Worm (Caenorhabditis elegans) whole organism, late embryonic: ENCODE results near the gene M01H9.2.

Experiments
- C08G9.2 ChIP-seq: sonication (generic microtip); optimal IDR thresholded peaks from 2 replicates; lab custom pipeline; 2016; ENCODE audit warnings: mild to moderate bottlenecking, missing genetic modification characterization, moderate library complexity, missing compliant biosample characterization
- T23F11.4 ChIP-seq: fragments of 200-800 bp; sonication (Bioruptor generic); optimal IDR thresholded peaks from 2 replicates; lab custom pipeline; 2018; ENCODE audit warnings: mild to moderate bottlenecking, missing genetic modification characterization, missing compliant biosample characterization
- Y22D7AL.16 ChIP-seq: sonication (generic microtip); optimal IDR thresholded peaks from 2 replicates; lab custom pipeline; 2016; ENCODE audit warnings: missing genetic modification characterization, missing compliant biosample characterization
- ceh-18 ChIP-seq: sonication (generic microtip); optimal IDR thresholded peaks from 2 replicates; lab custom pipeline; 2016; ENCODE audit warnings: missing genetic modification characterization, missing compliant biosample characterization
- ceh-2 ChIP-seq: sonication (generic microtip); optimal IDR thresholded peaks from 2 replicates; lab custom pipeline; 2016; ENCODE audit warnings: missing genotype, missing genetic modification characterization, missing compliant biosample characterization
- ceh-22 ChIP-seq: sonication (generic microtip); optimal IDR thresholded peaks from 2 replicates; lab custom pipeline; 2017; ENCODE audit warnings: missing biosample characterization, missing genetic modification characterization
- ceh-24 ChIP-seq: sonication (generic microtip); optimal IDR thresholded peaks from 2 replicates; lab custom pipeline; 2016; ENCODE audit warnings: mild to moderate bottlenecking, missing genetic modification characterization, missing compliant biosample characterization
- ceh-30 ChIP-seq: fragments of 150-350 bp; optimal IDR thresholded peaks from 2 replicates; lab custom pipeline; 2014; ENCODE audit warnings: missing biosample characterization, missing genetic modification characterization
- ceh-48 ChIP-seq: sonication (generic microtip); optimal IDR thresholded peaks from 2 replicates; lab custom pipeline; 2016; ENCODE audit warnings: missing genetic modification characterization, inconsistent platforms, missing compliant biosample characterization
- ceh-9 ChIP-seq: sonication (generic microtip); optimal IDR thresholded peaks from 2 replicates; lab custom pipeline; 2016; ENCODE audit warnings: mild to moderate bottlenecking, missing genetic modification characterization, inconsistent platforms, missing compliant biosample characterization
- dmd-4 ChIP-seq: sonication (generic microtip); optimal IDR thresholded peaks from 2 replicates; lab custom pipeline; 2016; ENCODE audit warnings: borderline replicate concordance, missing genetic modification characterization, missing compliant biosample characterization
- elt-4 ChIP-seq: sonication (generic microtip); optimal IDR thresholded peaks from 2 replicates; lab custom pipeline; 2016; ENCODE audit warnings: missing genetic modification characterization, missing compliant biosample characterization
- eyg-1 ChIP-seq: sonication (generic microtip); optimal IDR thresholded peaks from 2 replicates; lab custom pipeline; 2016; ENCODE audit warnings: missing genotype, missing genetic modification characterization, missing compliant biosample characterization
- fkh-6 ChIP-seq: sonication (generic microtip); optimal IDR thresholded peaks from 2 replicates; lab custom pipeline; 2016; ENCODE audit warnings: missing genetic modification characterization, missing compliant biosample characterization
- gmeb-2 ChIP-seq: sonication (generic microtip); optimal IDR thresholded peaks from 2 replicates; lab custom pipeline; 2016; ENCODE audit warnings: missing genetic modification characterization, inconsistent platforms, missing compliant biosample characterization
- hlh-13 ChIP-seq: fragments of 200-800 bp; sonication (Bioruptor generic); optimal IDR thresholded peaks from 2 replicates; lab custom pipeline; 2018; ENCODE audit warnings: mild to moderate bottlenecking, missing genetic modification characterization, missing compliant biosample characterization
- hlh-30 ChIP-seq: sonication (generic microtip); optimal IDR thresholded peaks from 2 replicates; lab custom pipeline; 2017; ENCODE audit warnings: antibody characterized with exemption, missing genetic modification characterization, missing compliant biosample characterization; ENCODE audit not compliant: insufficient read depth
- hlh-8 ChIP-seq: sonication (generic microtip); optimal IDR thresholded peaks from 2 replicates; lab custom pipeline; 2016; ENCODE audit warnings: missing genotype, missing genetic modification characterization, missing compliant biosample characterization
- lim-6 ChIP-seq: sonication (generic microtip); optimal IDR thresholded peaks from 2 replicates; lab custom pipeline; 2016; ENCODE audit warnings: missing genetic modification characterization, missing compliant biosample characterization
- lin-11 ChIP-seq: fragments of 200-800 bp; sonication (Bioruptor generic); optimal IDR thresholded peaks from 2 replicates; lab custom pipeline; 2018; ENCODE audit warnings: mild to moderate bottlenecking, missing genetic modification characterization, missing compliant biosample characterization
- madf-2 ChIP-seq: sonication (generic microtip); optimal IDR thresholded peaks from 2 replicates; lab custom pipeline; 2017; ENCODE audit warnings: missing genetic modification characterization, missing compliant biosample characterization
- nfya-1 ChIP-seq: sonication (generic microtip); optimal IDR thresholded peaks from 2 replicates; lab custom pipeline; 2017; ENCODE audit warnings: missing genetic modification characterization, mild to moderate bottlenecking, missing compliant biosample characterization, antibody characterized with exemption, moderate library complexity
- nhr-232 ChIP-seq: sonication (generic microtip); optimal IDR thresholded peaks from 2 replicates; lab custom pipeline; 2016; ENCODE audit warnings: missing genetic modification characterization, missing compliant biosample characterization
- npax-4 ChIP-seq: sonication (generic microtip); optimal IDR thresholded peaks from 2 replicates; lab custom pipeline; 2016; ENCODE audit warnings: missing genetic modification characterization, missing compliant biosample characterization
- odd-2 ChIP-seq: sonication (generic microtip); optimal IDR thresholded peaks from 2 replicates; lab custom pipeline; 2017; ENCODE audit warnings: antibody characterized with exemption, mild to moderate bottlenecking, missing genetic modification characterization, missing compliant biosample characterization
- pag-3 ChIP-seq: sonication (generic microtip); optimal IDR thresholded peaks from 2 replicates; lab custom pipeline; 2016; ENCODE audit warnings: missing compliant biosample characterization, missing genetic modification characterization, borderline replicate concordance
- pha-4 ChIP-seq: fragments of 150-350 bp; optimal IDR thresholded peaks from 2 replicates; lab custom pipeline; 2018; ENCODE audit warnings: missing biosample characterization, missing genetic modification reagents, missing genetic modification characterization
- pros-1 ChIP-seq: fragments of 150-350 bp; optimal IDR thresholded peaks from 2 replicates; lab custom pipeline; 2014; ENCODE audit warnings: missing biosample characterization, missing genetic modification reagents, missing genetic modification characterization
- rnt-1 ChIP-seq: sonication (generic microtip); optimal IDR thresholded peaks from 2 replicates; lab custom pipeline; 2016; ENCODE audit warnings: missing genetic modification characterization, missing compliant biosample characterization
- sdc-2 ChIP-seq: sonication (generic microtip); optimal IDR thresholded peaks from 2 replicates; lab custom pipeline; 2016; ENCODE audit warnings: missing genotype, missing genetic modification characterization, missing compliant biosample characterization
- sox-2 ChIP-seq: fragments of 200-800 bp; sonication (Bioruptor generic); IDR thresholded peaks from 2 replicates; pipeline ENCODE4 v1.3.6; 2022; ENCODE audit warnings: missing genetic modification reagents, missing genetic modification characterization, missing compliant biosample characterization
- sox-4 ChIP-seq: sonication (generic microtip); optimal IDR thresholded peaks from 2 replicates; lab custom pipeline; 2017; ENCODE audit warnings: mild to moderate bottlenecking, missing genetic modification characterization, inconsistent platforms, missing compliant biosample characterization
- syd-9 ChIP-seq: sonication (generic microtip); optimal IDR thresholded peaks from 2 replicates; lab custom pipeline; 2016; ENCODE audit warnings: mild to moderate bottlenecking, missing genetic modification characterization, moderate library complexity, missing compliant biosample characterization
- tbx-7 ChIP-seq: sonication (generic microtip); optimal IDR thresholded peaks from 2 replicates; lab custom pipeline; 2016; ENCODE audit warnings: missing genotype, missing genetic modification characterization, missing compliant biosample characterization
- ttx-3 ChIP-seq: sonication (generic microtip); optimal IDR thresholded peaks from 2 replicates; lab custom pipeline; 2016; ENCODE audit warnings: missing genetic modification reagents, missing genetic modification characterization, missing compliant biosample characterization
- unc-3 ChIP-seq, 2 experiments: fragments of 200-800 bp in 1 of 2; sonication (Bioruptor generic) in 1 of 2; sonication (generic microtip) in 1 of 2; conservative IDR thresholded peaks in 1 of 2; optimal IDR thresholded peaks in 1 of 2; 2 replicates each; pipeline versions ENCODE4 v1.3.6 to Lab custom; 2016 to 2022; ENCODE audit warnings: missing compliant biosample characterization in 2 of 2, missing genetic modification characterization in 2 of 2, missing genetic modification reagents in 1 of 2
- unc-42 ChIP-seq: sonication (generic microtip); optimal IDR thresholded peaks from 2 replicates; lab custom pipeline; 2016; ENCODE audit warnings: missing genotype, missing genetic modification characterization, missing compliant biosample characterization
- unc-55 ChIP-seq: sonication (generic microtip); optimal IDR thresholded peaks from 2 replicates; lab custom pipeline; 2017; ENCODE audit warnings: missing biosample characterization, missing genetic modification reagents, missing genetic modification characterization

The M01H9.2 gene

ce11 chrIV:4429901-4430300 lies 33.1 kb downstream of the M01H9.2 start, which contains the start of the genes str-185 and R08C7.5:
TSS of gene str-185 (minus strand) at chrIV:4430001.
TSS of gene R08C7.5 (plus strand) at chrIV:4430229.
- TF ChIP-seq hlh-30 (tag; lab: Kevin White, UChicago) (no peak), ceh-22 (no peak), C08G9.2 (tag; lab: Kevin White, UChicago) (no peak), elt-4 (no peak), npax-4 (tag; lab: Kevin White, UChicago) (no peak), pag-3 (tag; lab: Kevin White, UChicago) (no peak), ceh-24 (tag; lab: Kevin White, UChicago) (no peak), ceh-2 (tag; lab: Kevin White, UChicago) (no peak), tbx-7 (no peak), hlh-8 (tag; lab: Kevin White, UChicago) (no peak), Y22D7AL.16 (tag; lab: Kevin White, UChicago) (no peak), unc-42 (tag; lab: Kevin White, UChicago) (no peak), T23F11.4 (GFP tag; lab: Kevin White, UChicago) (no peak), syd-9 (tag; lab: Kevin White, UChicago) (no peak), dmd-4 (tag; lab: Kevin White, UChicago) (no peak)

ce11 chrIV:4423885-4424284 lies 39.1 kb downstream of the M01H9.2 start:
- peak; percentile 99 for TF ChIP-seq nfya-1
- TF ChIP-seq lin-11 (tag; lab: Kevin White, UChicago), result no peak
- no peak for TF ChIP-seq ttx-3 (tag; lab: Kevin White, UChicago)

- no peak for TF ChIP-seq sox-4
- no peak for TF ChIP-seq sox-2 (GFP tag; lab: Robert Waterston, UW)
- no peak for TF ChIP-seq pha-4 (tag; lab: Kevin White, UChicago)
- TF ChIP-seq, all 69 proteins: peak for 0
Measured at ce11 chrIV:4423026-4423425, 40.0 kb downstream of the M01H9.2 start.

ce11 chrIV:4422029-4422428 lies 41.0 kb downstream of the M01H9.2 start, which contains the start of gene clec-175:
TSS of gene clec-175 (plus strand) at chrIV:4422329.
- TF ChIP-seq ceh-48 (no peak), ceh-18 (tag; lab: Kevin White, UChicago) (no peak), ceh-30 (tag; lab: Kevin White, UChicago) (no peak)

- no peak for TF ChIP-seq nhr-232
- TF ChIP-seq ceh-2 (tag; lab: Kevin White, UChicago), result no peak
- TF ChIP-seq dmd-4 (tag; lab: Kevin White, UChicago), result no peak
- TF ChIP-seq hlh-8 (tag; lab: Kevin White, UChicago), result no peak
- TF ChIP-seq madf-2, result no peak
- TF ChIP-seq tbx-7, result no peak
Measured at ce11 chrIV:4413114-4413513, 49.9 kb downstream of the M01H9.2 start.

- TF ChIP-seq hlh-30 (tag; lab: Kevin White, UChicago) (no peak), pros-1 (tag; lab: Kevin White, UChicago) (no peak), ceh-2 (tag; lab: Kevin White, UChicago) (no peak), eyg-1 (tag; lab: Kevin White, UChicago) (no peak), hlh-13 (GFP tag; lab: Kevin White, UChicago) (no peak), gmeb-2 (tag; lab: Kevin White, UChicago) (no peak), rnt-1 (tag; lab: Kevin White, UChicago) (no peak), unc-55 (GFP tag; lab: Kevin White, UChicago) (no peak), unc-3 (GFP tag; conservative IDR thresholded peaks at IDR 0.05; lab: Robert Waterston, UW) (no peak), unc-3 (tag; optimal IDR thresholded peaks at IDR 0.05; lab: Kevin White, UChicago) (no peak), lim-6 (tag; lab: Kevin White, UChicago) (no peak), ceh-9 (tag; lab: Kevin White, UChicago) (no peak), odd-2 (tag; lab: Kevin White, UChicago) (no peak), fkh-6 (tag; lab: Kevin White, UChicago) (no peak), elt-4 (no peak), sdc-2 (tag; lab: Kevin White, UChicago) (no peak), ceh-22 (no peak), hlh-8 (tag; lab: Kevin White, UChicago) (no peak)
Measured at ce11 chrIV:4411948-4412335, 51.1 kb downstream of the M01H9.2 start.
